Worm (Caenorhabditis elegans) whole organism, L3 larva: ENCODE results near the gene srt-28.

Experiments used
- ama-1 ChIP-seq: fragments of 150-350 bp; optimal IDR thresholded peaks from 2 replicates; lab custom pipeline; 2018
- lin-39 ChIP-seq: fragments of 150-350 bp; optimal IDR thresholded peaks from 2 replicates; lab custom pipeline; 2018; ENCODE audit warnings: missing biosample characterization, missing genetic modification reagents, missing genetic modification characterization
- nhr-77 ChIP-seq: fragments of 150-350 bp; optimal IDR thresholded peaks from 2 replicates; lab custom pipeline; 2014; ENCODE audit warnings: missing biosample characterization, missing genetic modification characterization
- sea-2 ChIP-seq: fragments of 150-350 bp; sonication (generic microtip); optimal IDR thresholded peaks from 4 replicates; lab custom pipeline; 2014; ENCODE audit warnings: missing biosample characterization, missing genetic modification reagents, missing genetic modification characterization
- unc-62 ChIP-seq: fragments of 150-350 bp; sonication (generic microtip); optimal IDR thresholded peaks from 4 replicates; lab custom pipeline; 2014; ENCODE audit warnings: missing biosample characterization, missing genetic modification reagents, missing genetic modification characterization
- ztf-11 ChIP-seq: fragments of 150-350 bp; optimal IDR thresholded peaks from 2 replicates; lab custom pipeline; 2014; ENCODE audit warnings: missing biosample characterization, missing genetic modification characterization

DNA sequence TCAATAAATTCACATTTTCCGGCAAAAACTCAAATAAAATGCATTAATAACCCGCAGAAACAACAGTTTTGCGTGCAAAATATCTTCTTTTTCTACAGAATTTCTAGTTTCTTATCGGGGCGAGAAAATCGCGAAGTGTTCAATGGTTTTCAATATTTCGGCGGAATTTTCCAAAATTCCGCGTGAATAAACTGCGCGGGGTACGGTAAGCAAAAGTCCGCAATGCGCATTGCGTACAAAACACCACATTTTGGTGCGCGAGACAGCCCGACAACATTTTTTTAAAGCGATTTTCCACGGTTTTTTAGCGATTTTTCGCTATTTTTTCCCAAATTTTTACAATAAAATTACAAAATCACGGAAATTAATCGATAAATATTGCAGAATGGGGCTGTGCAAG, 19.0 kb downstream of the srt-28 start, which contains the start of gene Y45G12B.2:
- TF ChIP-seq sea-2 (GFP tag; lab: Kevin White, UChicago), result peak; percentile 17
- no peak for TF ChIP-seq ama-1
- no peak for TF ChIP-seq unc-62 (GFP tag; lab: Kevin White, UChicago)
- TF ChIP-seq ztf-11 (tag; lab: Kevin White, UChicago), result no peak
- TF ChIP-seq lin-39, result no peak
- TF ChIP-seq nhr-77 (tag; lab: Kevin White, UChicago), result no peak
